Worm (Caenorhabditis elegans) whole organism, young adult: ENCODE data around the gene cysl-2.

Experiments
- B0019.2 ChIP-seq: fragments of 200-800 bp; sonication (Bioruptor generic); conservative IDR thresholded peaks from 2 replicates; pipeline ENCODE4 v1.3.6; 2022; ENCODE audit warnings: missing genetic modification reagents, missing genetic modification characterization, missing compliant biosample characterization
- B0261.1 ChIP-seq: sonication (generic microtip); optimal IDR thresholded peaks from 2 replicates; lab custom pipeline; 2016; ENCODE audit warnings: mild to moderate bottlenecking, missing genetic modification characterization, moderate library complexity, missing compliant biosample characterization
- C06A6.2 ChIP-seq: fragments of 200-800 bp; sonication (Bioruptor generic); conservative IDR thresholded peaks from 2 replicates; pipeline ENCODE4 v1.3.6; 2022; ENCODE audit warnings: missing genetic modification characterization, missing compliant biosample characterization
- F10E7.11 ChIP-seq: sonication (generic microtip); optimal IDR thresholded peaks from 2 replicates; lab custom pipeline; 2017; ENCODE audit warnings: mild to moderate bottlenecking, missing genetic modification characterization, moderate library complexity, missing compliant biosample characterization
- F33H1.4 ChIP-seq: fragments of 200-800 bp; sonication (Bioruptor generic); IDR thresholded peaks from 2 replicates; pipeline ENCODE4 v1.3.6; 2022; ENCODE audit warnings: missing genetic modification reagents, missing genetic modification characterization, missing compliant biosample characterization
- F39B2.1 ChIP-seq: fragments of 200-800 bp; sonication (Bioruptor generic); IDR thresholded peaks from 2 replicates; pipeline ENCODE4 v1.3.6; 2022; ENCODE audit warnings: missing genetic modification reagents, missing genetic modification characterization, missing compliant biosample characterization
- F49E8.2 ChIP-seq: sonication (generic microtip); optimal IDR thresholded peaks from 3 replicates; lab custom pipeline; 2017; ENCODE audit warnings: missing genetic modification characterization, mild to moderate bottlenecking, missing compliant biosample characterization, antibody characterized with exemption, moderate library complexity; ENCODE audit not compliant: insufficient read depth
- F55B11.4 ChIP-seq: sonication (generic microtip); optimal IDR thresholded peaks from 2 replicates; lab custom pipeline; 2016; ENCODE audit warnings: missing compliant biosample characterization, missing genetic modification characterization, borderline replicate concordance; ENCODE audit not compliant: insufficient read depth
- K11D2.4 ChIP-seq: fragments of 200-800 bp; sonication (Bioruptor generic); IDR thresholded peaks from 2 replicates; pipeline ENCODE4 v1.3.6; 2022; ENCODE audit warnings: missing genetic modification reagents, missing genetic modification characterization, missing compliant biosample characterization
- K12H6.12 ChIP-seq: fragments of 200-800 bp; sonication (Bioruptor generic); optimal IDR thresholded peaks from 2 replicates; lab custom pipeline; 2018; ENCODE audit warnings: mild to moderate bottlenecking, missing genetic modification characterization, missing compliant biosample characterization
- Y56A3A.18 ChIP-seq: fragments of 200-800 bp; sonication (Bioruptor generic); IDR thresholded peaks from 2 replicates; pipeline ENCODE4 v1.3.6; 2022; ENCODE audit warnings: missing genetic modification reagents, missing genetic modification characterization, missing compliant biosample characterization
- Y95B8A.8 ChIP-seq: fragments of 200-800 bp; sonication (Bioruptor generic); IDR thresholded peaks from 2 replicates; pipeline ENCODE4 v1.3.6; 2022; ENCODE audit warnings: missing genetic modification reagents, missing genetic modification characterization, missing compliant biosample characterization
- ZK185.1 ChIP-seq: sonication (generic microtip); optimal IDR thresholded peaks from 2 replicates; lab custom pipeline; 2016; ENCODE audit warnings: mild to moderate bottlenecking, missing genetic modification characterization, missing compliant biosample characterization; ENCODE audit not compliant: poor library complexity, severe bottlenecking
- ama-1 ChIP-seq, 3 experiments: fragments of 150-350 bp in 1 of 3; sonication (generic microtip) in 2 of 3; optimal IDR thresholded peaks; 2 replicates each; lab custom pipeline; 2014 to 2018; ENCODE audit warnings: missing biosample characterization in 2 of 3, missing genetic modification characterization in 2 of 3, missing genetic modification reagents in 2 of 3
- attf-5 ChIP-seq: fragments of 200-800 bp; sonication (Bioruptor generic); optimal IDR thresholded peaks from 2 replicates; lab custom pipeline; 2018; ENCODE audit warnings: mild to moderate bottlenecking, missing genetic modification characterization, missing compliant biosample characterization
- cebp-2 ChIP-seq: fragments of 200-800 bp; sonication (Bioruptor generic); IDR thresholded peaks from 2 replicates; pipeline ENCODE4 v1.3.6; 2022; ENCODE audit warnings: missing genetic modification characterization, missing compliant biosample characterization
- ceh-27 ChIP-seq: fragments of 200-800 bp; sonication (Bioruptor generic); optimal IDR thresholded peaks from 2 replicates; lab custom pipeline; 2018; ENCODE audit warnings: mild to moderate bottlenecking, missing genetic modification characterization, moderate library complexity, missing compliant biosample characterization
- chd-7 ChIP-seq: sonication (generic microtip); optimal IDR thresholded peaks from 2 replicates; lab custom pipeline; 2016; ENCODE audit warnings: mild to moderate bottlenecking, missing genetic modification characterization, moderate library complexity, missing compliant biosample characterization
- dpff-1 ChIP-seq: sonication (generic microtip); optimal IDR thresholded peaks from 2 replicates; lab custom pipeline; 2017; ENCODE audit warnings: mild to moderate bottlenecking, missing genetic modification characterization, missing compliant biosample characterization
- efl-1 ChIP-seq: fragments of 150-350 bp; optimal IDR thresholded peaks from 2 replicates; lab custom pipeline; 2014; ENCODE audit warnings: missing biosample characterization, missing genetic modification reagents, missing genetic modification characterization
- egrh-3 ChIP-seq: fragments of 200-800 bp; sonication (Bioruptor generic); IDR thresholded peaks from 2 replicates; pipeline ENCODE4 v1.3.6; 2022; ENCODE audit warnings: missing genetic modification reagents, missing genetic modification characterization, missing compliant biosample characterization
- him-1 ChIP-seq: sonication (generic microtip); optimal IDR thresholded peaks from 2 replicates; lab custom pipeline; 2016; ENCODE audit warnings: missing genotype, missing genetic modification reagents, missing genetic modification characterization, missing compliant biosample characterization
- hmg-20 ChIP-seq: fragments of 200-800 bp; sonication (Bioruptor generic); IDR thresholded peaks from 2 replicates; pipeline ENCODE4 v1.3.6; 2022; ENCODE audit warnings: missing genetic modification reagents, missing genetic modification characterization, missing compliant biosample characterization
- hsf-1 ChIP-seq: fragments of 200-800 bp; sonication (Bioruptor generic); IDR thresholded peaks from 2 replicates; pipeline ENCODE4 v1.3.6; 2022; ENCODE audit warnings: missing genetic modification reagents, missing genetic modification characterization, missing compliant biosample characterization
- lag-1 ChIP-seq: fragments of 200-800 bp; sonication (Bioruptor generic); IDR thresholded peaks from 2 replicates; pipeline ENCODE4 v1.3.6; 2022; ENCODE audit warnings: missing genetic modification reagents, missing genetic modification characterization, missing compliant biosample characterization
- lin-26 ChIP-seq: fragments of 200-800 bp; sonication (Bioruptor generic); IDR thresholded peaks from 2 replicates; pipeline ENCODE4 v1.3.6; 2022; ENCODE audit warnings: missing genetic modification reagents, missing genetic modification characterization, missing compliant biosample characterization
- lin-40 ChIP-seq: sonication (generic microtip); optimal IDR thresholded peaks from 2 replicates; lab custom pipeline; 2016; ENCODE audit warnings: missing genetic modification characterization, mild to moderate bottlenecking, missing compliant biosample characterization, missing genotype, missing genetic modification reagents
- lsl-1 ChIP-seq: fragments of 200-800 bp; sonication (Bioruptor generic); optimal IDR thresholded peaks from 2 replicates; lab custom pipeline; 2018; ENCODE audit warnings: mild to moderate bottlenecking, missing genetic modification characterization, moderate library complexity, missing compliant biosample characterization
- madf-6 ChIP-seq: fragments of 200-800 bp; sonication (Bioruptor generic); IDR thresholded peaks from 2 replicates; pipeline ENCODE4 v1.3.6; 2022; ENCODE audit warnings: missing genetic modification reagents, missing genetic modification characterization, missing compliant biosample characterization
- mcd-1 ChIP-seq: fragments of 200-800 bp; sonication (Bioruptor generic); IDR thresholded peaks from 2 replicates; pipeline ENCODE4 v1.3.6; 2022; ENCODE audit warnings: missing genetic modification reagents, missing genetic modification characterization, missing compliant biosample characterization
- mes-4 ChIP-seq: sonication (generic microtip); optimal IDR thresholded peaks from 2 replicates; lab custom pipeline; 2016; ENCODE audit warnings: missing genotype, missing genetic modification characterization, missing compliant biosample characterization
- mxl-1 ChIP-seq: sonication (generic microtip); optimal IDR thresholded peaks from 2 replicates; lab custom pipeline; 2016; ENCODE audit warnings: missing genetic modification characterization, missing compliant biosample characterization
- nfyb-1 ChIP-seq: fragments of 200-800 bp; sonication (Bioruptor generic); IDR thresholded peaks from 2 replicates; pipeline ENCODE4 v1.3.6; 2022; ENCODE audit warnings: missing genetic modification reagents, missing genetic modification characterization, missing compliant biosample characterization
- nhr-80 ChIP-seq: sonication (generic microtip); optimal IDR thresholded peaks from 2 replicates; lab custom pipeline; 2016; ENCODE audit warnings: missing genetic modification characterization, missing compliant biosample characterization
- nhr-90 ChIP-seq: sonication (generic microtip); optimal IDR thresholded peaks from 2 replicates; lab custom pipeline; 2016; ENCODE audit warnings: missing genotype, mild to moderate bottlenecking, missing genetic modification characterization, missing compliant biosample characterization
- pbrm-1 ChIP-seq: fragments of 200-800 bp; sonication (Bioruptor generic); IDR thresholded peaks from 2 replicates; pipeline ENCODE4 v1.3.6; 2022; ENCODE audit warnings: missing genetic modification reagents, missing genetic modification characterization, missing compliant biosample characterization
- rec-8 ChIP-seq, 2 experiments: sonication (generic microtip); optimal IDR thresholded peaks; 2 replicates each; lab custom pipeline; 2016; ENCODE audit warnings: mild to moderate bottlenecking in 2 of 2, missing genetic modification characterization in 2 of 2, missing genetic modification reagents in 2 of 2, missing genotype in 2 of 2, missing biosample characterization in 1 of 2, missing compliant biosample characterization in 1 of 2, moderate library complexity in 1 of 2
- rpc-1 ChIP-seq, 2 experiments: fragments of 150-350 bp in 1 of 2; sonication (generic microtip) in 1 of 2; optimal IDR thresholded peaks; 2 replicates each; lab custom pipeline; 2014 to 2018; ENCODE audit warnings: missing biosample characterization in 1 of 2, missing genetic modification characterization in 1 of 2, missing genetic modification reagents in 1 of 2, missing genotype in 1 of 2
- sea-2 ChIP-seq: fragments of 200-800 bp; sonication (Bioruptor generic); IDR thresholded peaks from 2 replicates; pipeline ENCODE4 v1.3.6; 2022; ENCODE audit warnings: missing genetic modification characterization, missing compliant biosample characterization
- tlf-1 ChIP-seq: fragments of 200-800 bp; sonication (Bioruptor generic); optimal IDR thresholded peaks from 2 replicates; lab custom pipeline; 2018; ENCODE audit warnings: mild to moderate bottlenecking, missing genetic modification characterization, missing compliant biosample characterization
- zfh-2 ChIP-seq: fragments of 200-800 bp; sonication (Bioruptor generic); conservative IDR thresholded peaks from 2 replicates; pipeline ENCODE4 v1.3.6; 2022; ENCODE audit warnings: missing genetic modification reagents, missing genetic modification characterization, missing compliant biosample characterization
- zim-3 ChIP-seq: sonication (generic microtip); optimal IDR thresholded peaks from 2 replicates; lab custom pipeline; 2017; ENCODE audit warnings: mild to moderate bottlenecking, missing genetic modification characterization, moderate library complexity, missing compliant biosample characterization

Gene cysl-2

ce11 chrII:14494414-14494463 is at the start of gene cysl-2:
Gene cysl-2 (minus strand): TSS chrII:14494451.
- TF ChIP-seq mxl-1 (tag; lab: Kevin White, UChicago) (no peak), mcd-1 (0 out of 2 replicates have a peak, but pooled peaks have one; percentile 3)

DNA sequence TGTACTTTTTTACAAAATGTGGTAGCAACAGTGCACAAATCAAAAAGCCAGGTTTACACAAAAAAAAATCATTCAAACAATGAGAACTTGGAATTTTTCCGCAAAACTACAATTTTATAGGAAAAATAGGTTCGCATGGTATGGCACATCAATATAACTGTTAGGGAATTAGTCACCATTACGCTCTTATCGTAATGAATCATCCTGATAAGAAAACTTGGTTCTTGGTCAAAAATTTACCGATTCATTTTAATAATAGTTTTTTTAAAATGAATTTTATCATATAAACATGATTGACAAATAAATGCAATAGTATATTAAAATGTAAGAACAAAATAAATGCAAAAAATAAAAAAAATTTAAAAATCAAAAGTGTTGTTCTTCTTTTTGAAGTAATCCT is 46.3 kb upstream of the cysl-2 start:
- TF ChIP-seq cebp-2 (GFP tag; lab: Robert Waterston, UW) (no peak), efl-1 (GFP tag; lab: Kevin White, UChicago) (no peak), sea-2 (GFP tag; lab: Robert Waterston, UW) (no peak), nfyb-1 (GFP tag; lab: Robert Waterston, UW) (no peak), nhr-80 (no peak), Y56A3A.18 (GFP tag; lab: Robert Waterston, UW) (no peak), rec-8 (tag; optimal IDR thresholded peaks at IDR 0.05; lab: Kevin White, UChicago) (no peak), K11D2.4 (GFP tag; lab: Robert Waterston, UW) (no peak), zim-3 (tag; lab: Kevin White, UChicago) (no peak), tlf-1 (no peak)

ce11 chrII:14537728-14538127 is 43.5 kb upstream of the cysl-2 start, which contains the start of the genes clec-147 and C04H5.7:
Gene clec-147 (minus strand): TSS chrII:14537828.
Gene C04H5.7 (plus strand): TSS chrII:14537946.
- TF ChIP-seq B0019.2 (GFP tag; lab: Robert Waterston, UW) (no peak), dpff-1 (tag; lab: Kevin White, UChicago) (no peak)

DNA sequence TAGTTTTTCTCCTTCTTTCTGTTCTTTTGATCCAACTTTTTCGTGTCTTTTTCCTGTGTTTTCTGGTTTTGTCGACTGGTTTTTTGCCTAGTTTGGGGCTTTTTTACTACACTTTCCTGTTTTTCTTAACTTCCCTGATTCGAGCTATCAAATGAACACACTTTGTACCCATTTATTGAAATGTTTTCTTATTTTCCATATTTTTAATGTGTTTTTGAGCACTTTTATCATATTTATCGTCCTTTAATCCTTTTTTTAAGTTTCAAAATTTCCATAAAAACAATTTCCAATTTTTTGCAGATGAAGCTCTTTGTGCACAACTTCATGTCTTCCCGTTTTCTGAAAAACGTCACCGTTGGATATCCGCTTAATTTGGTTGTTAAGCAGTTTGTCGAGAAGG is 39.7 kb upstream of the cysl-2 start, which contains the start of gene C04H5.1:
C04H5.1 (plus strand) TSS at position 301 of the 400 bp plus-strand sequence.
- no peak for TF ChIP-seq lin-40

ce11 chrII:14528233-14528802 is 34.1 kb upstream of the cysl-2 start, which contains the start of the genes F57C2.5 and spat-1:
Gene F57C2.5 (minus strand): TSS chrII:14528239.
Gene spat-1 (plus strand): TSS chrII:14528752.
- TF ChIP-seq mes-4 (tag; lab: Kevin White, UChicago) = no peak
- no peak for TF ChIP-seq lag-1 (GFP tag; lab: Robert Waterston, UW)
- TF ChIP-seq egrh-3 (GFP tag; lab: Robert Waterston, UW) = peak; percentile 33; the same call in 1 of the 2 replicates
- TF ChIP-seq nhr-90 = no peak
- TF ChIP-seq chd-7 (tag; lab: Kevin White, UChicago) = no peak
- peak; percentile 88 for TF ChIP-seq lsl-1
- TF ChIP-seq zfh-2 (GFP tag; lab: Robert Waterston, UW) = no peak
- TF ChIP-seq ceh-27 (GFP tag; lab: Kevin White, UChicago) = peak; percentile 59
- no peak for TF ChIP-seq hsf-1 (GFP tag; lab: Robert Waterston, UW)
- TF ChIP-seq madf-6 (GFP tag; lab: Robert Waterston, UW) = peak; percentile 41; the same call in 1 of the 2 replicates
- no peak for TF ChIP-seq F39B2.1
- peak; percentile 77 for TF ChIP-seq attf-5 (GFP tag; lab: Kevin White, UChicago)
- TF ChIP-seq hmg-20 (GFP tag; lab: Robert Waterston, UW) = no peak
- no peak for TF ChIP-seq ama-1 (optimal IDR thresholded peaks at IDR 0.05; lab: Kevin White, UChicago)
- no peak for TF ChIP-seq ama-1 (GFP tag; optimal IDR thresholded peaks at IDR 0.05; lab: Kevin White, UChicago)
- no peak for TF ChIP-seq ZK185.1 (tag; lab: Kevin White, UChicago)
- peak; percentile 18 for TF ChIP-seq B0261.1 (tag; lab: Kevin White, UChicago)
- no peak for TF ChIP-seq F55B11.4 (tag; lab: Kevin White, UChicago)
- no peak for TF ChIP-seq K11D2.4 (GFP tag; lab: Robert Waterston, UW)
- TF ChIP-seq K12H6.12 (tag; lab: Kevin White, UChicago) = peak; percentile 76
- TF ChIP-seq F49E8.2 (tag; lab: Kevin White, UChicago) = peak; percentile 38
- TF ChIP-seq F33H1.4 (GFP tag; lab: Robert Waterston, UW) = peak; percentile 42; the same call in 1 of the 2 replicates
- TF ChIP-seq lin-26 = no peak
- no peak for TF ChIP-seq C06A6.2
- TF ChIP-seq rpc-1 (optimal IDR thresholded peaks at IDR 0.05; lab: Kevin White, UChicago) = no peak
- no peak for TF ChIP-seq rpc-1 (tag; optimal IDR thresholded peaks at IDR 0.05; lab: Kevin White, UChicago)
- no peak for TF ChIP-seq pbrm-1 (GFP tag; lab: Robert Waterston, UW)
- no peak for TF ChIP-seq F10E7.11
- TF ChIP-seq Y95B8A.8 = 0 out of 2 replicates have a peak, but pooled peaks have one; percentile 19
- no peak for TF ChIP-seq him-1 (tag; lab: Kevin White, UChicago)
